Fruit fly (Drosophila melanogaster): Measurements from ENCODE around the gene CG45491.

DNA sequence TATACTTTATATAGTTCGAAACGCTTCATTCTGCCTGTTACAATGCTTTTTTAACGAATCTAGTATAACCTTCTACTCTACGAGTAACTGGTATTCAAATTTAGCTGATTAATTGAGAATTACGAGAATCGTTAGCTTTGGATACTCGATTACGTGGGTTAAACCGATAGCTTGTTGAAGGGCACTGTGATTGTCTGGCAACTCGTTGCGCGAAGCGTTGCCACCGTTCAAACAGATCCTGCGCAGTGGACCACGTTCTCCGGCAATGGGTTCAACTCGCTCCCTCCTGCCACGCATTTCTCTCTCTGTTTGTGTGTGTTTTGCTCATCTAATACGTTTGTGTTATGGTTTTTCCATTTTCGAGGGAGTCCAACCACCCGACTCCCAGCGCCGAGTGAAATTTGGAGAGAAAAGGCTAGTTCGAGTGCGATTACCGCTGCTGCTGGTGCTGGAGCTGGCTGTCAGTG, 22.1 kb upstream of the CG45491 start, which contains the start of gene Nep3:
- no peak for TF ChIP-seq Hnf4 (GFP tag; optimal IDR thresholded peaks at IDR 0.05)
- no peak for TF ChIP-seq psq (GFP tag; optimal IDR thresholded peaks at IDR 0.05)
- TF ChIP-seq pan (optimal IDR thresholded peaks at IDR 0.05) = no peak
- no peak for TF ChIP-seq br (GFP tag; optimal IDR thresholded peaks at IDR 0.05)
- no peak for TF ChIP-seq usp (GFP tag; optimal IDR thresholded peaks at IDR 0.05)
